Fruit fly (Drosophila melanogaster) whole organism, embryonic: Measurements from ENCODE around the gene fzo.

ENCODE experiments used
- Aef1 ChIP-seq: fragments of 200-800 bp; sonication (Bioruptor generic); IDR thresholded peaks from 3 replicates; pipeline ENCODE4 v1.3.6; 2022; ENCODE audit warnings: missing biosample characterization, missing genetic modification characterization
- Atf3 ChIP-seq: fragments of 200-800 bp; sonication (Bioruptor generic); optimal IDR thresholded peaks from 3 replicates; lab custom pipeline; 2016; ENCODE audit warnings: missing biosample characterization, missing genetic modification characterization
- B-H2 ChIP-seq: fragments of 200-800 bp; sonication (Bioruptor generic); optimal IDR thresholded peaks from 2 replicates; lab custom pipeline; 2018; ENCODE audit warnings: missing biosample characterization, mild to moderate bottlenecking, missing genetic modification characterization
- Bdp1 ChIP-seq: fragments of 200-800 bp; sonication (Bioruptor generic); optimal IDR thresholded peaks from 3 replicates; lab custom pipeline; 2016; ENCODE audit warnings: missing biosample characterization, missing genetic modification characterization
- Blimp-1 ChIP-seq: fragments of 200-800 bp; sonication (Bioruptor generic); optimal IDR thresholded peaks from 3 replicates; lab custom pipeline; 2018; ENCODE audit warnings: missing biosample characterization, missing genetic modification characterization, mild to moderate bottlenecking, moderate library complexity, missing genetic modification reagents
- C15 ChIP-seq: fragments of 200-800 bp; sonication (Bioruptor generic); IDR thresholded peaks from 3 replicates; pipeline ENCODE4 v1.3.6; 2022; ENCODE audit warnings: missing biosample characterization, missing genetic modification characterization
- CG10565 ChIP-seq: fragments of 200-800 bp; sonication (Bioruptor generic); optimal IDR thresholded peaks from 3 replicates; lab custom pipeline; 2016; ENCODE audit warnings: missing biosample characterization, mild to moderate bottlenecking, missing genetic modification characterization
- CG10654 ChIP-seq: fragments of 200-800 bp; sonication (Bioruptor generic); optimal IDR thresholded peaks from 2 replicates; lab custom pipeline; 2016; ENCODE audit warnings: missing biosample characterization, missing genetic modification characterization
- CG11696 ChIP-seq: fragments of 200-800 bp; sonication (Bioruptor generic); IDR thresholded peaks from 2 replicates; pipeline ENCODE4 v1.3.6; 2022; ENCODE audit warnings: missing biosample characterization, missing genetic modification characterization
- CG12155 ChIP-seq: fragments of 200-800 bp; sonication (Bioruptor generic); optimal IDR thresholded peaks from 3 replicates; lab custom pipeline; 2016; ENCODE audit warnings: missing biosample characterization, missing genetic modification characterization
- CG12659 ChIP-seq: fragments of 200-800 bp; sonication (Bioruptor generic); optimal IDR thresholded peaks from 3 replicates; lab custom pipeline; 2017; ENCODE audit warnings: mild to moderate bottlenecking, missing biosample characterization, missing genetic modification reagents, missing genetic modification characterization
- CG12744 ChIP-seq: fragments of 200-800 bp; sonication (Bioruptor generic); optimal IDR thresholded peaks from 2 replicates; lab custom pipeline; 2016; ENCODE audit warnings: missing biosample characterization, missing genetic modification characterization
- CG14860 ChIP-seq: fragments of 200-800 bp; sonication (Bioruptor generic); IDR thresholded peaks from 3 replicates; pipeline ENCODE4 v1.3.6; 2022; ENCODE audit warnings: missing biosample characterization, missing genetic modification characterization; ENCODE audit not compliant: partially characterized antibody
- CG1647 ChIP-seq: fragments of 200-800 bp; sonication (Bioruptor generic); optimal IDR thresholded peaks from 3 replicates; lab custom pipeline; 2016; ENCODE audit warnings: missing biosample characterization, missing genetic modification characterization
- CG1792 ChIP-seq: fragments of 200-800 bp; sonication (Bioruptor generic); optimal IDR thresholded peaks from 2 replicates; lab custom pipeline; 2016; ENCODE audit warnings: missing biosample characterization, missing genetic modification characterization
- CG33213 ChIP-seq: fragments of 200-800 bp; sonication (Bioruptor generic); optimal IDR thresholded peaks from 3 replicates; lab custom pipeline; 2016; ENCODE audit warnings: missing biosample characterization, missing genetic modification characterization
- CG3407 ChIP-seq: fragments of 200-800 bp; sonication (Bioruptor generic); optimal IDR thresholded peaks from 2 replicates; lab custom pipeline; 2018; ENCODE audit warnings: missing biosample characterization, mild to moderate bottlenecking, missing genetic modification characterization
- CG34422 ChIP-seq: fragments of 200-800 bp; sonication (Bioruptor generic); IDR thresholded peaks from 3 replicates; pipeline ENCODE4 v1.3.6; 2022; ENCODE audit warnings: missing biosample characterization, missing genetic modification characterization
- CG3995 ChIP-seq: fragments of 200-800 bp; sonication (Bioruptor generic); optimal IDR thresholded peaks from 3 replicates; lab custom pipeline; 2016; ENCODE audit warnings: missing biosample characterization, missing genetic modification characterization
- CG4328 ChIP-seq: fragments of 200-800 bp; sonication (Bioruptor generic); optimal IDR thresholded peaks from 3 replicates; lab custom pipeline; 2017; ENCODE audit warnings: missing biosample characterization, missing genetic modification reagents, missing genetic modification characterization
- CG4360 ChIP-seq: fragments of 200-800 bp; sonication (Bioruptor generic); IDR thresholded peaks from 2 replicates; pipeline ENCODE4 v1.3.6; 2022; ENCODE audit warnings: missing biosample characterization, missing genetic modification characterization
- CG7745 ChIP-seq: fragments of 200-800 bp; sonication (Bioruptor generic); optimal IDR thresholded peaks from 2 replicates; lab custom pipeline; 2018; ENCODE audit warnings: missing biosample characterization, mild to moderate bottlenecking, missing genetic modification characterization, moderate library complexity
- CG8765 ChIP-seq: fragments of 200-800 bp; sonication (Bioruptor generic); IDR thresholded peaks from 2 replicates; pipeline ENCODE4 v1.3.6; 2022; ENCODE audit warnings: missing biosample characterization, missing genetic modification characterization
- CG9932 ChIP-seq: fragments of 200-800 bp; sonication (Bioruptor generic); IDR thresholded peaks from 2 replicates; pipeline ENCODE4 v1.3.6; 2022; ENCODE audit warnings: missing biosample characterization, missing genetic modification characterization
- CrebB ChIP-seq: fragments of 200-800 bp; sonication (Bioruptor generic); optimal IDR thresholded peaks from 3 replicates; lab custom pipeline; 2018; ENCODE audit warnings: missing biosample characterization, mild to moderate bottlenecking, missing genetic modification characterization
- Dad ChIP-seq: fragments of 200-800 bp; sonication (Bioruptor generic); optimal IDR thresholded peaks from 3 replicates; lab custom pipeline; 2016; ENCODE audit warnings: missing biosample characterization, missing genetic modification characterization
- Dek ChIP-seq: fragments of 200-800 bp; sonication (Bioruptor generic); optimal IDR thresholded peaks from 3 replicates; lab custom pipeline; 2019; ENCODE audit warnings: missing biosample characterization, mild to moderate bottlenecking, missing genetic modification characterization, moderate library complexity
- Dfd ChIP-seq, 2 experiments: fragments of >200 bp; optimal IDR thresholded peaks; 2 replicates each; lab custom pipeline; 2017; ENCODE audit warnings: missing biosample characterization in 2 of 2, missing genetic modification characterization in 2 of 2
- Ets97D ChIP-seq: fragments of 200-800 bp; sonication (Bioruptor generic); optimal IDR thresholded peaks from 3 replicates; lab custom pipeline; 2016; ENCODE audit warnings: missing biosample characterization, missing genetic modification characterization
- Fer1 ChIP-seq: fragments of 200-800 bp; sonication (Bioruptor generic); optimal IDR thresholded peaks from 2 replicates; lab custom pipeline; 2017; ENCODE audit warnings: missing biosample characterization, mild to moderate bottlenecking, missing genetic modification characterization
- Lim3 ChIP-seq: fragments of 200-800 bp; sonication (Bioruptor generic); IDR thresholded peaks from 2 replicates; pipeline ENCODE4 v1.3.6; 2022; ENCODE audit warnings: missing biosample characterization, missing genetic modification characterization
- Oli ChIP-seq: fragments of 200-800 bp; sonication (Bioruptor generic); optimal IDR thresholded peaks from 2 replicates; lab custom pipeline; 2018; ENCODE audit warnings: missing biosample characterization, mild to moderate bottlenecking, missing genetic modification characterization, moderate library complexity
- Optix ChIP-seq: fragments of 200-800 bp; sonication (Bioruptor generic); IDR thresholded peaks from 3 replicates; pipeline ENCODE4 v1.3.6; 2022; ENCODE audit warnings: missing biosample characterization, missing genetic modification characterization
- Ravus ChIP-seq: fragments of 200-800 bp; sonication (Bioruptor generic); IDR thresholded peaks from 2 replicates; pipeline ENCODE4 v1.3.6; 2022; ENCODE audit warnings: missing biosample characterization, missing genetic modification characterization
- Tbp ChIP-seq: fragments of >200 bp; optimal IDR thresholded peaks from 2 replicates; lab custom pipeline; 2018; ENCODE audit warnings: missing biosample characterization, missing genetic modification characterization
- az2 ChIP-seq: fragments of 200-800 bp; sonication (Bioruptor generic); optimal IDR thresholded peaks from 3 replicates; lab custom pipeline; 2016; ENCODE audit warnings: missing biosample characterization, missing genetic modification characterization
- bigmax ChIP-seq: fragments of 200-800 bp; sonication (Bioruptor generic); optimal IDR thresholded peaks from 2 replicates; lab custom pipeline; 2018; ENCODE audit warnings: missing biosample characterization, mild to moderate bottlenecking, missing genetic modification characterization
- chif ChIP-seq, 2 experiments: fragments of 200-800 bp; sonication (Bioruptor generic); optimal IDR thresholded peaks; 3 replicates each; lab custom pipeline; 2016; ENCODE audit warnings: missing biosample characterization in 2 of 2, missing genetic modification characterization in 2 of 2
- chinmo ChIP-seq: fragments of 200-800 bp; sonication (Bioruptor generic); IDR thresholded peaks from 4 replicates; pipeline ENCODE4 v1.3.6; 2022; ENCODE audit warnings: missing biosample characterization, missing genetic modification characterization; ENCODE audit not compliant: partially characterized antibody
- dpn ChIP-seq, 2 experiments: fragments of 200-800 bp; sonication (Bioruptor generic); optimal IDR thresholded peaks; 3 replicates each; lab custom pipeline; 2016; ENCODE audit warnings: missing biosample characterization in 2 of 2, missing genetic modification characterization in 2 of 2
- dysf ChIP-seq: fragments of 200-800 bp; sonication (Bioruptor generic); IDR thresholded peaks from 3 replicates; pipeline ENCODE4 v1.3.6; 2022; ENCODE audit warnings: missing biosample characterization, missing genetic modification characterization
- esg ChIP-seq: fragments of 200-800 bp; sonication (Bioruptor generic); conservative IDR thresholded peaks from 2 replicates; pipeline ENCODE4 v1.3.6; 2022; ENCODE audit warnings: missing biosample characterization, missing genetic modification characterization
- gsb ChIP-seq: fragments of 200-800 bp; sonication (Bioruptor generic); IDR thresholded peaks from 2 replicates; pipeline ENCODE4 v1.3.6; 2022; ENCODE audit warnings: missing biosample characterization, missing genetic modification characterization
- phol ChIP-seq: fragments of 200-800 bp; sonication (Bioruptor generic); optimal IDR thresholded peaks from 3 replicates; lab custom pipeline; 2018; ENCODE audit warnings: missing biosample characterization, mild to moderate bottlenecking, missing genetic modification characterization, moderate library complexity
- pnt ChIP-seq: fragments of 200-800 bp; sonication (Bioruptor generic); optimal IDR thresholded peaks from 3 replicates; lab custom pipeline; 2016; ENCODE audit warnings: missing biosample characterization, missing genetic modification characterization
- scrt ChIP-seq: fragments of 200-800 bp; sonication (Bioruptor generic); optimal IDR thresholded peaks from 2 replicates; lab custom pipeline; 2018; ENCODE audit warnings: missing biosample characterization, mild to moderate bottlenecking, missing genetic modification characterization, moderate library complexity
- so ChIP-seq: fragments of 200-800 bp; sonication (Bioruptor generic); IDR thresholded peaks from 3 replicates; pipeline ENCODE4 v1.3.6; 2022; ENCODE audit warnings: missing biosample characterization, missing genetic modification characterization
- sr ChIP-seq: fragments of 200-800 bp; sonication (Bioruptor generic); IDR thresholded peaks from 3 replicates; pipeline ENCODE4 v1.3.6; 2022; ENCODE audit warnings: missing biosample characterization, missing genetic modification characterization
- sug ChIP-seq: fragments of 200-800 bp; optimal IDR thresholded peaks from 2 replicates; lab custom pipeline; 2019; ENCODE audit warnings: missing biosample characterization, mild to moderate bottlenecking, missing genetic modification characterization, moderate library complexity
- twi ChIP-seq: fragments of 200-800 bp; optimal IDR thresholded peaks from 2 replicates; lab custom pipeline; 2019; ENCODE audit warnings: missing biosample characterization, mild to moderate bottlenecking, missing genetic modification characterization, moderate library complexity
- zfh1 ChIP-seq: fragments of 200-800 bp; sonication (Bioruptor generic); IDR thresholded peaks from 3 replicates; pipeline ENCODE4 v1.3.6; 2022; ENCODE audit warnings: missing biosample characterization, missing genetic modification characterization

fzo gene

dm6 chr3R:23156865-23157515 is 46.8 kb downstream of the fzo start (continued):
- TF ChIP-seq CG7745 (tag; lab: Kevin White, UChicago) (no peak), chif (GFP tag; optimal IDR thresholded peaks at IDR 0.05; lab: Kevin White, UChicago) (no peak), B-H2 (GFP tag; lab: Kevin White, UChicago) (peak; percentile 9), Ets97D (peak; percentile 12), Ravus (GFP tag; lab: Robert Waterston, UW) (no peak), CG10565 (GFP tag; lab: Kevin White, UChicago) (no peak), CG3995 (GFP tag; lab: Kevin White, UChicago) (no peak), CG33213 (GFP tag; lab: Kevin White, UChicago) (no peak), sug (tag; lab: Kevin White, UChicago) (peak; percentile 71), CG3407 (GFP tag; lab: Kevin White, UChicago) (peak; percentile 6), zfh1 (GFP tag; lab: Robert Waterston, UW) (no peak), CG12659 (GFP tag; lab: Kevin White, UChicago) (no peak), Fer1 (GFP tag; lab: Kevin White, UChicago) (peak; percentile 28), CG10654 (GFP tag; lab: Kevin White, UChicago) (no peak), chinmo (peak; percentile 91), CG11696 (GFP tag; lab: Robert Waterston, UW) (no peak), Dad (GFP tag; lab: Kevin White, UChicago) (no peak), CG34422 (peak; percentile 89), Optix (GFP tag; lab: Robert Waterston, UW) (no peak; the same call in 2 of the 3 replicates), CG1792 (GFP tag; lab: Kevin White, UChicago) (no peak), CG9932 (GFP tag; lab: Robert Waterston, UW) (no peak), C15 (no peak), Tbp (GFP tag; lab: Kevin White, UChicago) (no peak), sr (peak; percentile 81; the same call in 2 of the 3 replicates), Lim3 (GFP tag; lab: Robert Waterston, UW) (no peak), Dfd (GFP tag; optimal IDR thresholded peaks at IDR 0.05; lab: Kevin White, UChicago) (no peak), Dek (tag; lab: Kevin White, UChicago) (peak; percentile 13), phol (no peak), az2 (GFP tag; lab: Kevin White, UChicago) (no peak), Blimp-1 (GFP tag; lab: Kevin White, UChicago) (peak; percentile 99), so (no peak; the same call in 2 of the 3 replicates), CG4360 (GFP tag; lab: Robert Waterston, UW) (0 out of 2 replicates have a peak, but pooled peaks have one; percentile 52), Aef1 (GFP tag; lab: Robert Waterston, UW) (no peak), gsb (GFP tag; lab: Robert Waterston, UW) (no peak), Atf3 (GFP tag; lab: Kevin White, UChicago) (peak; percentile 5), dysf (GFP tag; lab: Robert Waterston, UW) (no peak), CG4328 (GFP tag; lab: Kevin White, UChicago) (peak; percentile 3), dpn (GFP tag; optimal IDR thresholded peaks at IDR 0.05; lab: Kevin White, UChicago) (no peak), scrt (peak; percentile 91), CG12155 (GFP tag; lab: Kevin White, UChicago) (no peak), CrebB (tag; lab: Kevin White, UChicago) (peak; percentile 40), CG8765 (no peak), pnt (GFP tag; lab: Kevin White, UChicago) (no peak), CG1647 (GFP tag; lab: Kevin White, UChicago) (no peak), Bdp1 (GFP tag; lab: Kevin White, UChicago) (no peak), bigmax (GFP tag; lab: Kevin White, UChicago) (no peak), esg (GFP tag; lab: Robert Waterston, UW) (no peak), CG14860 (GFP tag; lab: Robert Waterston, UW) (no peak), Oli (tag; lab: Kevin White, UChicago) (no peak), twi (tag; lab: Kevin White, UChicago) (peak; percentile 45), CG12744 (GFP tag; lab: Kevin White, UChicago) (no peak)
